Worm (Caenorhabditis elegans): ENCODE measurements around the gene F08A7.1.

F08A7.1 gene

ce11 chrIV:17407491-17407890 is 32.9 kb upstream of the F08A7.1 start, which contains the start of gene T02D1.9:
Gene T02D1.9 (minus strand): TSS chrIV:17407591.
- TF ChIP-seq pat-9 (tag; optimal IDR thresholded peaks at IDR 0.05) (no peak), pqm-1 (tag; optimal IDR thresholded peaks at IDR 0.05) (no peak), hlh-30 (tag; optimal IDR thresholded peaks at IDR 0.05; ENCODE audit: insufficient read depth) (no peak), ceh-19 (GFP tag; optimal IDR thresholded peaks at IDR 0.05) (no peak), che-1 (tag; optimal IDR thresholded peaks at IDR 0.05) (no peak), ceh-2 (tag; optimal IDR thresholded peaks at IDR 0.05) (no peak), pha-4 (tag; optimal IDR thresholded peaks at IDR 0.05) (no peak), madf-2 (tag; optimal IDR thresholded peaks at IDR 0.05) (no peak), fax-1 (tag; optimal IDR thresholded peaks at IDR 0.05) (no peak)

- TF ChIP-seq hlh-8 (tag; optimal IDR thresholded peaks at IDR 0.05) (no peak), nhr-11 (tag; optimal IDR thresholded peaks at IDR 0.05) (no peak), unc-55 (GFP tag; optimal IDR thresholded peaks at IDR 0.05) (no peak), Y22D7AL.16 (tag; optimal IDR thresholded peaks at IDR 0.05) (no peak), tbx-7 (tag; optimal IDR thresholded peaks at IDR 0.05) (no peak), unc-3 (GFP tag; conservative IDR thresholded peaks at IDR 0.05) (no peak), unc-3 (tag; optimal IDR thresholded peaks at IDR 0.05) (no peak), hlh-13 (GFP tag; optimal IDR thresholded peaks at IDR 0.05) (no peak)
Measured at ce11 chrIV:17413343-17413742, 27.1 kb upstream of the F08A7.1 start.

- no peak for TF ChIP-seq unc-55 (GFP tag; optimal IDR thresholded peaks at IDR 0.05)
- TF ChIP-seq ceh-24 (tag; optimal IDR thresholded peaks at IDR 0.05) = no peak
- TF ChIP-seq nhr-232 (tag; optimal IDR thresholded peaks at IDR 0.05) = no peak
- TF ChIP-seq T23F11.4 (GFP tag; optimal IDR thresholded peaks at IDR 0.05) = no peak
Measured at ce11 chrIV:17417723-17418122, 22.7 kb upstream of the F08A7.1 start, which contains the start of gene npr-26. Gene npr-26 (minus strand): TSS chrIV:17417823.

ce11 chrIV:17426970-17427369 is 13.4 kb upstream of the F08A7.1 start:
- no peak for TF ChIP-seq C38D4.7 (GFP tag; optimal IDR thresholded peaks at IDR 0.05)
- no peak for TF ChIP-seq ttx-3 (tag; optimal IDR thresholded peaks at IDR 0.05)
- no peak for TF ChIP-seq sox-2 (GFP tag; IDR thresholded peaks at IDR 0.05)
- no peak for TF ChIP-seq ceh-30 (tag; optimal IDR thresholded peaks at IDR 0.05)
- no peak for TF ChIP-seq fax-1 (tag; optimal IDR thresholded peaks at IDR 0.05)
- no peak for TF ChIP-seq elt-4 (tag; optimal IDR thresholded peaks at IDR 0.05)
- no peak for TF ChIP-seq che-1 (tag; optimal IDR thresholded peaks at IDR 0.05)
- no peak for TF ChIP-seq tbx-7 (tag; optimal IDR thresholded peaks at IDR 0.05)
- no peak for TF ChIP-seq pha-4 (tag; optimal IDR thresholded peaks at IDR 0.05)
- TF ChIP-seq ceh-31 (tag; optimal IDR thresholded peaks at IDR 0.05) = no peak
- no peak for TF ChIP-seq ceh-18 (tag; optimal IDR thresholded peaks at IDR 0.05)
- no peak for TF ChIP-seq ceh-48 (tag; optimal IDR thresholded peaks at IDR 0.05)
- no peak for TF ChIP-seq ets-4 (tag; optimal IDR thresholded peaks at IDR 0.05)
- TF ChIP-seq fkh-6 (tag; optimal IDR thresholded peaks at IDR 0.05) = no peak
- TF ChIP-seq ceh-22 (tag; optimal IDR thresholded peaks at IDR 0.05) = no peak
- no peak for TF ChIP-seq pag-3 (tag; optimal IDR thresholded peaks at IDR 0.05; ENCODE audit: borderline replicate concordance)
- no peak for TF ChIP-seq unc-42 (tag; optimal IDR thresholded peaks at IDR 0.05)

ce11 chrIV:17427423-17427822 is 13.0 kb upstream of the F08A7.1 start, which contains the start of gene C06A12.3:
Gene C06A12.3 (plus strand): TSS chrIV:17427723.
- TF ChIP-seq odd-2 (tag; optimal IDR thresholded peaks at IDR 0.05) (no peak), fax-1 (tag; optimal IDR thresholded peaks at IDR 0.05) (no peak), K02D7.2 (tag; optimal IDR thresholded peaks at IDR 0.05) (no peak), hlh-6 (tag; optimal IDR thresholded peaks at IDR 0.05) (no peak), sdc-2 (tag; optimal IDR thresholded peaks at IDR 0.05) (no peak), zip-5 (tag; optimal IDR thresholded peaks at IDR 0.05) (no peak), ztf-16 (tag; optimal IDR thresholded peaks at IDR 0.05) (no peak), sox-4 (tag; optimal IDR thresholded peaks at IDR 0.05) (no peak)

Measured in whole organism, late embryonic.